Worm (Caenorhabditis elegans) whole organism, L1 larva: ENCODE data around the gene nhr-138.
"Not testable (repeated sequence)": the region's sequence is repeated elsewhere in the genome, so short reads cannot be mapped to it uniquely, and the experiment has no call there.

Experiments
- C16A3.4 ChIP-seq: fragments of 150-350 bp; optimal IDR thresholded peaks from 2 replicates; lab custom pipeline; 2014; ENCODE audit warnings: missing biosample characterization, missing genetic modification characterization
- F16B12.6 ChIP-seq: fragments of 150-350 bp; optimal IDR thresholded peaks from 2 replicates; lab custom pipeline; 2014; ENCODE audit warnings: missing biosample characterization, missing genetic modification characterization
- Y116A8C.19 ChIP-seq: sonication (generic microtip); optimal IDR thresholded peaks from 2 replicates; lab custom pipeline; 2016; ENCODE audit warnings: missing compliant biosample characterization, missing genetic modification characterization, borderline replicate concordance
- aly-2 ChIP-seq: fragments of 150-350 bp; optimal IDR thresholded peaks from 2 replicates; lab custom pipeline; 2014; ENCODE audit warnings: missing biosample characterization, missing genetic modification characterization
- ceh-8 ChIP-seq: fragments of 200-800 bp; sonication (Bioruptor generic); optimal IDR thresholded peaks from 2 replicates; lab custom pipeline; 2018; ENCODE audit warnings: mild to moderate bottlenecking, missing genetic modification characterization, moderate library complexity, missing compliant biosample characterization
- ceh-82 ChIP-seq, 3 experiments: fragments of 150-350 bp in 1 of 3; sonication (generic microtip) in 2 of 3; optimal IDR thresholded peaks; 2 replicates each; lab custom pipeline; 2014 to 2017; ENCODE audit warnings: missing biosample characterization in 3 of 3, missing genetic modification characterization in 3 of 3
- ceh-88 ChIP-seq: fragments of 200-800 bp; sonication (Bioruptor generic); IDR thresholded peaks from 2 replicates; pipeline ENCODE4 v1.3.6; 2022; ENCODE audit warnings: missing genetic modification characterization, missing compliant biosample characterization
- ces-1 ChIP-seq: fragments of 150-350 bp; optimal IDR thresholded peaks from 2 replicates; lab custom pipeline; 2014; ENCODE audit warnings: missing biosample characterization, missing genetic modification reagents, missing genetic modification characterization
- dpl-1 ChIP-seq, 3 experiments: fragments of 150-350 bp in 2 of 3; sonication (generic microtip) in 1 of 3; optimal IDR thresholded peaks; 2 replicates each; lab custom pipeline; 2014 to 2017; ENCODE audit warnings: missing biosample characterization in 3 of 3, missing genetic modification characterization in 3 of 3, missing genetic modification reagents in 3 of 3
- efl-1 ChIP-seq, 4 experiments: fragments of 150-350 bp; optimal IDR thresholded peaks in 3 of 4; peaks in 1 of 4; 1 replicate in 1 of 4; 2 replicates in 3 of 4; lab custom pipeline; 2014; ENCODE audit warnings: missing biosample characterization in 2 of 4, missing genetic modification characterization in 2 of 4, missing genetic modification reagents in 2 of 4
- efl-3 ChIP-seq: fragments of 200-800 bp; sonication (Bioruptor generic); optimal IDR thresholded peaks from 2 replicates; lab custom pipeline; 2018; ENCODE audit warnings: mild to moderate bottlenecking, missing genetic modification characterization, missing compliant biosample characterization
- elt-2 ChIP-seq: sonication (generic microtip); optimal IDR thresholded peaks from 2 replicates; lab custom pipeline; 2016; ENCODE audit warnings: missing genetic modification characterization, mild to moderate bottlenecking, inconsistent platforms, missing compliant biosample characterization, missing genetic modification reagents
- fkh-8 ChIP-seq: sonication (generic microtip); optimal IDR thresholded peaks from 2 replicates; lab custom pipeline; 2016; ENCODE audit warnings: mild to moderate bottlenecking, missing genetic modification characterization, missing compliant biosample characterization
- fos-1 ChIP-seq: fragments of 150-350 bp; optimal IDR thresholded peaks from 2 replicates; lab custom pipeline; 2014; ENCODE audit warnings: missing biosample characterization, missing genetic modification characterization
- hlh-4 ChIP-seq: sonication (generic microtip); optimal IDR thresholded peaks from 2 replicates; lab custom pipeline; 2016; ENCODE audit warnings: mild to moderate bottlenecking, missing genetic modification characterization, missing compliant biosample characterization
- irx-1 ChIP-seq: sonication (generic microtip); optimal IDR thresholded peaks from 2 replicates; lab custom pipeline; 2016; ENCODE audit warnings: missing genetic modification characterization, missing compliant biosample characterization
- jun-1 ChIP-seq: fragments of 150-350 bp; optimal IDR thresholded peaks from 2 replicates; lab custom pipeline; 2014; ENCODE audit warnings: missing biosample characterization, missing genetic modification reagents, missing genetic modification characterization
- lin-39 ChIP-seq: fragments of 150-350 bp; optimal IDR thresholded peaks from 2 replicates; lab custom pipeline; 2014; ENCODE audit warnings: missing biosample characterization, missing genetic modification reagents, missing genetic modification characterization
- lir-3 ChIP-seq: sonication (generic microtip); optimal IDR thresholded peaks from 2 replicates; lab custom pipeline; 2016; ENCODE audit warnings: mild to moderate bottlenecking, missing genetic modification characterization, moderate library complexity, missing compliant biosample characterization; ENCODE audit not compliant: poor library complexity
- lsy-2 ChIP-seq, 2 experiments: fragments of 150-350 bp; optimal IDR thresholded peaks; 2 replicates each; lab custom pipeline; 2014; ENCODE audit warnings: missing biosample characterization in 2 of 2, missing genetic modification characterization in 2 of 2
- mdl-1 ChIP-seq, 2 experiments: fragments of 150-350 bp; optimal IDR thresholded peaks; 2 replicates each; lab custom pipeline; 2014 to 2017; ENCODE audit warnings: missing biosample characterization in 2 of 2, missing genetic modification characterization in 2 of 2, inconsistent platforms in 1 of 2
- mep-1 ChIP-seq: fragments of 150-350 bp; optimal IDR thresholded peaks from 2 replicates; lab custom pipeline; 2014; ENCODE audit warnings: missing biosample characterization, missing genetic modification characterization
- nhr-11 ChIP-seq: fragments of 150-350 bp; optimal IDR thresholded peaks from 2 replicates; lab custom pipeline; 2014; ENCODE audit warnings: missing biosample characterization, missing genetic modification characterization
- nhr-12 ChIP-seq: sonication (generic microtip); optimal IDR thresholded peaks from 2 replicates; lab custom pipeline; 2017; ENCODE audit warnings: missing biosample characterization, missing genetic modification characterization
- nhr-19 ChIP-seq: fragments of 200-800 bp; sonication (Bioruptor generic); conservative IDR thresholded peaks from 2 replicates; pipeline ENCODE4 v1.3.6; 2022; ENCODE audit warnings: missing genetic modification characterization, missing compliant biosample characterization
- nhr-47 ChIP-seq: sonication (generic microtip); optimal IDR thresholded peaks from 2 replicates; lab custom pipeline; 2016; ENCODE audit warnings: mild to moderate bottlenecking, missing genetic modification characterization, moderate library complexity, missing compliant biosample characterization
- nhr-71 ChIP-seq: sonication (generic microtip); optimal IDR thresholded peaks from 2 replicates; lab custom pipeline; 2016; ENCODE audit warnings: mild to moderate bottlenecking, missing genetic modification characterization, moderate library complexity, missing compliant biosample characterization
- nhr-76 ChIP-seq: sonication (generic microtip); optimal IDR thresholded peaks from 2 replicates; lab custom pipeline; 2017; ENCODE audit warnings: missing biosample characterization, missing genetic modification characterization
- pax-3 ChIP-seq: fragments of 200-800 bp; sonication (Bioruptor generic); optimal IDR thresholded peaks from 2 replicates; lab custom pipeline; 2018; ENCODE audit warnings: mild to moderate bottlenecking, missing genetic modification characterization, moderate library complexity, missing compliant biosample characterization
- pqm-1 ChIP-seq: sonication (generic microtip); optimal IDR thresholded peaks from 3 replicates; lab custom pipeline; 2017; ENCODE audit warnings: missing biosample characterization, missing genetic modification characterization
- skn-1 ChIP-seq: fragments of 150-350 bp; optimal IDR thresholded peaks from 2 replicates; lab custom pipeline; 2014; ENCODE audit warnings: missing biosample characterization, missing genetic modification characterization
- snpc-4 ChIP-seq: fragments of 150-350 bp; optimal IDR thresholded peaks from 2 replicates; lab custom pipeline; 2014; ENCODE audit warnings: missing biosample characterization, missing genetic modification characterization
- snu-23 ChIP-seq: sonication (generic microtip); optimal IDR thresholded peaks from 2 replicates; lab custom pipeline; 2016; ENCODE audit warnings: missing genetic modification characterization, missing compliant biosample characterization
- sox-4 ChIP-seq: sonication (generic microtip); optimal IDR thresholded peaks from 2 replicates; lab custom pipeline; 2016; ENCODE audit warnings: missing genetic modification characterization, missing compliant biosample characterization
- sptf-1 ChIP-seq: fragments of 150-350 bp; optimal IDR thresholded peaks from 2 replicates; lab custom pipeline; 2014; ENCODE audit warnings: missing biosample characterization, missing genetic modification characterization
- tbx-2 ChIP-seq: sonication (generic microtip); optimal IDR thresholded peaks from 2 replicates; lab custom pipeline; 2016; ENCODE audit warnings: missing genetic modification characterization, missing compliant biosample characterization
- tlp-1 ChIP-seq: fragments of 150-350 bp; optimal IDR thresholded peaks from 2 replicates; lab custom pipeline; 2014; ENCODE audit warnings: missing biosample characterization, missing genetic modification characterization
- unc-130 ChIP-seq: fragments of 150-350 bp; optimal IDR thresholded peaks from 2 replicates; lab custom pipeline; 2017; ENCODE audit warnings: missing biosample characterization, missing genetic modification characterization, inconsistent platforms
- unc-98 ChIP-seq: fragments of 200-800 bp; sonication (Bioruptor generic); IDR thresholded peaks from 2 replicates; pipeline ENCODE4 v1.3.6; 2022; ENCODE audit warnings: missing genetic modification characterization, missing compliant biosample characterization
- zip-4 ChIP-seq: fragments of 200-800 bp; sonication (Bioruptor generic); optimal IDR thresholded peaks from 2 replicates; lab custom pipeline; 2018; ENCODE audit warnings: mild to moderate bottlenecking, missing genetic modification characterization, moderate library complexity, missing compliant biosample characterization

nhr-138 gene

ce11 chrIV:9683433-9683832 lies 41.6 kb upstream of the nhr-138 start, which contains the start of the genes htas-1 and ZK1251.3:
Gene htas-1, minus strand, starts transcription at chrIV:9683533.
Gene ZK1251.3, plus strand, starts transcription at chrIV:9683658.
- TF ChIP-seq efl-1 (optimal IDR thresholded peaks at IDR 0.05; lab: Kevin White, UChicago) (no peak), efl-1 (GFP tag; optimal IDR thresholded peaks at IDR 0.05 in 1 of 2; lab: Kevin White, UChicago) (peak in 1 of 2 experiments; percentile 87), mep-1 (tag; lab: Kevin White, UChicago) (no peak), nhr-76 (no peak), nhr-71 (no peak), irx-1 (tag; lab: Kevin White, UChicago) (no peak), lir-3 (tag; lab: Kevin White, UChicago) (no peak)

ce11 chrIV:9688715-9689114 lies 36.3 kb upstream of the nhr-138 start, which contains the start of gene msp-76:
Gene msp-76, plus strand, starts transcription at chrIV:9689015.
- not testable (repeated sequence) for TF ChIP-seq Y116A8C.19 (tag; lab: Kevin White, UChicago); lin-39; ceh-8
- TF ChIP-seq, all 84 proteins: peak for 0; not testable (repeated sequence) for 84

ce11 chrIV:9690644-9691043 lies 34.4 kb upstream of the nhr-138 start, which contains the start of gene sdz-36:
Gene sdz-36, plus strand, starts transcription at chrIV:9690944.
- no peak for TF ChIP-seq efl-3 (GFP tag; lab: Kevin White, UChicago)
- TF ChIP-seq ceh-82 (tag; optimal IDR thresholded peaks at IDR 0.05; lab: Kevin White, UChicago), result no peak
- no peak for TF ChIP-seq skn-1 (tag; lab: Kevin White, UChicago)
- TF ChIP-seq Y116A8C.19 (tag; lab: Kevin White, UChicago), result no peak
- TF ChIP-seq F16B12.6 (tag; lab: Kevin White, UChicago), result no peak
- TF ChIP-seq nhr-11 (tag; lab: Kevin White, UChicago), result no peak
- TF ChIP-seq aly-2, result no peak
- TF ChIP-seq hlh-4, result no peak
- TF ChIP-seq zip-4 (GFP tag; lab: Kevin White, UChicago), result no peak
- no peak for TF ChIP-seq dpl-1 (GFP tag; optimal IDR thresholded peaks at IDR 0.05; lab: Kevin White, UChicago)
- no peak for TF ChIP-seq pqm-1
- TF ChIP-seq lir-3 (tag; lab: Kevin White, UChicago), result no peak
- TF ChIP-seq sox-4 (tag; lab: Kevin White, UChicago), result no peak

- no peak for TF ChIP-seq tlp-1 (tag; lab: Kevin White, UChicago)
- no peak for TF ChIP-seq skn-1 (tag; lab: Kevin White, UChicago)
- TF ChIP-seq, all 84 proteins: peak for 0
Observed at ce11 chrIV:9692874-9693273, 32.2 kb upstream of the nhr-138 start, which contains the start of gene twk-9. Gene twk-9, plus strand, starts transcription at chrIV:9693174.

- no peak for TF ChIP-seq nhr-19 (GFP tag; lab: Robert Waterston, UW)
- no peak for TF ChIP-seq ceh-88
- TF ChIP-seq nhr-76, result no peak
- TF ChIP-seq nhr-47 (tag; lab: Kevin White, UChicago), result no peak
- no peak for TF ChIP-seq snu-23
- no peak for TF ChIP-seq unc-98 (GFP tag; lab: Robert Waterston, UW)
- no peak for TF ChIP-seq hlh-4
- TF ChIP-seq, all 84 proteins: peak for 0
Observed at ce11 chrIV:9696513-9696912, 28.5 kb upstream of the nhr-138 start.

ce11 chrIV:9697869-9698268 lies 27.2 kb upstream of the nhr-138 start:
- TF ChIP-seq tbx-2 (tag; lab: Kevin White, UChicago) (no peak), aly-2 (no peak), jun-1 (tag; lab: Kevin White, UChicago) (no peak), unc-130 (no peak), tlp-1 (tag; lab: Kevin White, UChicago) (no peak), snu-23 (no peak), pax-3 (tag; lab: Kevin White, UChicago) (no peak), ces-1 (GFP tag; lab: Kevin White, UChicago) (no peak), mdl-1 (tag; optimal IDR thresholded peaks at IDR 0.05; lab: Kevin White, UChicago) (no peak), sox-4 (tag; lab: Kevin White, UChicago) (no peak), lsy-2 (tag; optimal IDR thresholded peaks at IDR 0.05; lab: Kevin White, UChicago) (no peak), nhr-12 (tag; lab: Kevin White, UChicago) (no peak), snpc-4 (tag; lab: Kevin White, UChicago) (no peak), zip-4 (GFP tag; lab: Kevin White, UChicago) (no peak), C16A3.4 (tag; lab: Kevin White, UChicago) (no peak), fos-1 (tag; lab: Kevin White, UChicago) (no peak), sptf-1 (tag; lab: Kevin White, UChicago) (no peak), fkh-8 (tag; lab: Kevin White, UChicago) (no peak), elt-2 (tag; lab: Kevin White, UChicago) (no peak)
